Fruit fly (Drosophila melanogaster) whole organism, embryonic: ENCODE results near the gene Gr32a.

Source experiments
- Bgb ChIP-seq: fragments of 200-800 bp; sonication (Bioruptor generic); IDR thresholded peaks from 2 replicates; pipeline ENCODE4 v1.3.6; 2022; ENCODE audit warnings: missing biosample characterization, missing genetic modification characterization; ENCODE audit not compliant: partially characterized antibody
- C15 ChIP-seq: fragments of 200-800 bp; sonication (Bioruptor generic); IDR thresholded peaks from 3 replicates; pipeline ENCODE4 v1.3.6; 2022; ENCODE audit warnings: missing biosample characterization, missing genetic modification characterization
- CG11085 ChIP-seq: fragments of 200-800 bp; sonication (Bioruptor generic); IDR thresholded peaks from 2 replicates; pipeline ENCODE4 v1.3.6; 2022; ENCODE audit warnings: missing biosample characterization, missing genetic modification characterization
- CG11696 ChIP-seq: fragments of 200-800 bp; sonication (Bioruptor generic); IDR thresholded peaks from 2 replicates; pipeline ENCODE4 v1.3.6; 2022; ENCODE audit warnings: missing biosample characterization, missing genetic modification characterization
- CG12659 ChIP-seq: fragments of 200-800 bp; sonication (Bioruptor generic); optimal IDR thresholded peaks from 3 replicates; lab custom pipeline; 2017; ENCODE audit warnings: mild to moderate bottlenecking, missing biosample characterization, missing genetic modification reagents, missing genetic modification characterization
- CG14965 ChIP-seq: fragments of 200-800 bp; sonication (Bioruptor generic); optimal IDR thresholded peaks from 2 replicates; lab custom pipeline; 2016; ENCODE audit warnings: missing biosample characterization, missing genetic modification characterization, borderline replicate concordance
- CG15011 ChIP-seq: fragments of 200-800 bp; sonication (Bioruptor generic); optimal IDR thresholded peaks from 3 replicates; lab custom pipeline; 2018; ENCODE audit warnings: missing biosample characterization, mild to moderate bottlenecking, missing genetic modification characterization
- CG16779 ChIP-seq: fragments of 200-800 bp; sonication (Bioruptor generic); IDR thresholded peaks from 2 replicates; pipeline ENCODE4 v1.3.6; 2022; ENCODE audit warnings: missing biosample characterization, missing genetic modification characterization
- CG17186 ChIP-seq: fragments of 200-800 bp; sonication (Bioruptor generic); optimal IDR thresholded peaks from 3 replicates; lab custom pipeline; 2017; ENCODE audit warnings: missing biosample characterization, missing genetic modification reagents, missing genetic modification characterization
- CG17612 ChIP-seq: fragments of 200-800 bp; sonication (Bioruptor generic); IDR thresholded peaks from 2 replicates; pipeline ENCODE4 v1.3.6; 2022; ENCODE audit warnings: missing biosample characterization, missing genetic modification characterization
- CG1792 ChIP-seq: fragments of 200-800 bp; sonication (Bioruptor generic); optimal IDR thresholded peaks from 2 replicates; lab custom pipeline; 2016; ENCODE audit warnings: missing biosample characterization, missing genetic modification characterization
- CG18011 ChIP-seq: fragments of 200-800 bp; sonication (Bioruptor generic); optimal IDR thresholded peaks from 2 replicates; lab custom pipeline; 2017; ENCODE audit warnings: missing biosample characterization, missing genetic modification characterization, mild to moderate bottlenecking, moderate library complexity, missing genotype
- CG30431 ChIP-seq: fragments of 200-800 bp; sonication (Bioruptor generic); optimal IDR thresholded peaks from 2 replicates; lab custom pipeline; 2017; ENCODE audit warnings: missing biosample characterization, missing genetic modification characterization
- CG4617 ChIP-seq: fragments of 200-800 bp; sonication (Bioruptor generic); optimal IDR thresholded peaks from 3 replicates; lab custom pipeline; 2016; ENCODE audit warnings: missing biosample characterization, missing genetic modification characterization, borderline replicate concordance
- CG6765 ChIP-seq: fragments of 200-800 bp; sonication (Bioruptor generic); optimal IDR thresholded peaks from 3 replicates; lab custom pipeline; 2017; ENCODE audit warnings: missing biosample characterization, mild to moderate bottlenecking, missing genetic modification characterization
- CG7271 ChIP-seq: fragments of 200-800 bp; sonication (Bioruptor generic); optimal IDR thresholded peaks from 2 replicates; lab custom pipeline; 2018; ENCODE audit warnings: missing biosample characterization, mild to moderate bottlenecking, missing genetic modification characterization, moderate library complexity
- CG8765 ChIP-seq: fragments of 200-800 bp; sonication (Bioruptor generic); IDR thresholded peaks from 2 replicates; pipeline ENCODE4 v1.3.6; 2022; ENCODE audit warnings: missing biosample characterization, missing genetic modification characterization
- CG9817 ChIP-seq: fragments of 200-800 bp; sonication (Bioruptor generic); optimal IDR thresholded peaks from 2 replicates; lab custom pipeline; 2018; ENCODE audit warnings: missing biosample characterization, mild to moderate bottlenecking, missing genetic modification characterization, moderate library complexity
- CkIIα-i1 ChIP-seq: fragments of 200-800 bp; sonication (Bioruptor generic); IDR thresholded peaks from 2 replicates; pipeline ENCODE4 v1.3.6; 2022; ENCODE audit warnings: missing biosample characterization, missing genetic modification characterization
- D19A ChIP-seq: fragments of 200-800 bp; optimal IDR thresholded peaks from 3 replicates; lab custom pipeline; 2019; ENCODE audit warnings: missing biosample characterization, mild to moderate bottlenecking, missing genetic modification characterization, moderate library complexity
- E2f2 ChIP-seq: fragments of 200-800 bp; sonication (Bioruptor generic); IDR thresholded peaks from 2 replicates; pipeline ENCODE4 v1.3.6; 2022; ENCODE audit warnings: missing biosample characterization, missing genetic modification characterization
- Fer2 ChIP-seq: fragments of 200-800 bp; sonication (Bioruptor generic); optimal IDR thresholded peaks from 2 replicates; lab custom pipeline; 2018; ENCODE audit warnings: missing biosample characterization, mild to moderate bottlenecking, missing genetic modification characterization, moderate library complexity
- Hsf ChIP-seq: fragments of 200-800 bp; sonication (Bioruptor generic); optimal IDR thresholded peaks from 3 replicates; lab custom pipeline; 2016; ENCODE audit warnings: missing biosample characterization, missing genetic modification characterization
- MESR4 ChIP-seq: fragments of 200-800 bp; sonication (Bioruptor generic); optimal IDR thresholded peaks from 2 replicates; lab custom pipeline; 2018; ENCODE audit warnings: missing biosample characterization, mild to moderate bottlenecking, missing genetic modification characterization, moderate library complexity
- Mad ChIP-seq: fragments of 200-800 bp; sonication (Bioruptor generic); optimal IDR thresholded peaks from 2 replicates; lab custom pipeline; 2016; ENCODE audit warnings: missing biosample characterization, missing genetic modification characterization
- PHDP ChIP-seq: fragments of 200-800 bp; sonication (Bioruptor generic); optimal IDR thresholded peaks from 3 replicates; lab custom pipeline; 2018; ENCODE audit warnings: missing biosample characterization, mild to moderate bottlenecking, missing genetic modification characterization, moderate library complexity
- Scr ChIP-seq: fragments of 200-800 bp; sonication (Bioruptor generic); IDR thresholded peaks from 2 replicates; pipeline ENCODE4 v1.3.6; 2022; ENCODE audit warnings: missing biosample characterization, missing genetic modification characterization; ENCODE audit not compliant: partially characterized antibody
- Sox100B ChIP-seq: fragments of 200-800 bp; sonication (Bioruptor generic); optimal IDR thresholded peaks from 3 replicates; lab custom pipeline; 2018; ENCODE audit warnings: missing biosample characterization, mild to moderate bottlenecking, missing genetic modification characterization
- aop ChIP-seq: fragments of 200-800 bp; sonication (Bioruptor generic); IDR thresholded peaks from 2 replicates; pipeline ENCODE4 v1.3.6; 2022; ENCODE audit warnings: missing biosample characterization, missing genetic modification characterization
- ato ChIP-seq: fragments of 200-800 bp; sonication (Bioruptor generic); IDR thresholded peaks from 2 replicates; pipeline ENCODE4 v1.3.6; 2022; ENCODE audit warnings: missing biosample characterization, missing genetic modification characterization; ENCODE audit not compliant: partially characterized antibody
- bigmax ChIP-seq: fragments of 200-800 bp; sonication (Bioruptor generic); optimal IDR thresholded peaks from 2 replicates; lab custom pipeline; 2018; ENCODE audit warnings: missing biosample characterization, mild to moderate bottlenecking, missing genetic modification characterization
- cad ChIP-seq: fragments of >200 bp; optimal IDR thresholded peaks from 2 replicates; lab custom pipeline; 2017; ENCODE audit warnings: missing biosample characterization, missing genetic modification characterization
- chn ChIP-seq: fragments of 200-800 bp; sonication (Bioruptor generic); optimal IDR thresholded peaks from 2 replicates; lab custom pipeline; 2016; ENCODE audit warnings: missing biosample characterization, missing genetic modification characterization
- crol ChIP-seq: fragments of 200-800 bp; sonication (Bioruptor generic); IDR thresholded peaks from 2 replicates; pipeline ENCODE4 v1.3.6; 2022; ENCODE audit warnings: missing biosample characterization, missing genetic modification characterization
- disco-r ChIP-seq: fragments of 200-800 bp; sonication (Bioruptor generic); optimal IDR thresholded peaks from 2 replicates; lab custom pipeline; 2016; ENCODE audit warnings: missing biosample characterization, missing genetic modification characterization
- emc ChIP-seq: fragments of 200-800 bp; sonication (Bioruptor generic); optimal IDR thresholded peaks from 2 replicates; lab custom pipeline; 2016; ENCODE audit warnings: missing biosample characterization, missing genetic modification characterization
- ham ChIP-seq: fragments of 200-800 bp; sonication (Bioruptor generic); IDR thresholded peaks from 2 replicates; pipeline ENCODE4 v1.3.6; 2022; ENCODE audit warnings: missing biosample characterization, missing genetic modification characterization
- hkb ChIP-seq, 2 experiments: fragments of 200-800 bp in 1 of 2; fragments of >200 bp in 1 of 2; sonication (Bioruptor generic) in 1 of 2; IDR thresholded peaks in 1 of 2; optimal IDR thresholded peaks in 1 of 2; 2 replicates each; pipeline versions ENCODE4 v1.3.6 to Lab custom; 2017 to 2022; ENCODE audit warnings: missing biosample characterization in 1 of 2, missing genetic modification characterization in 1 of 2
- jumu ChIP-seq: fragments of 200-800 bp; sonication (Bioruptor generic); optimal IDR thresholded peaks from 3 replicates; lab custom pipeline; 2016; ENCODE audit warnings: missing biosample characterization, missing genetic modification characterization
- mam ChIP-seq: fragments of 200-800 bp; sonication (Bioruptor generic); optimal IDR thresholded peaks from 3 replicates; lab custom pipeline; 2016; ENCODE audit warnings: missing biosample characterization, missing genetic modification characterization
- otp ChIP-seq: fragments of 200-800 bp; sonication (Bioruptor generic); IDR thresholded peaks from 3 replicates; pipeline ENCODE4, ENCODE4 v1.3.6; 2022; ENCODE audit warnings: missing biosample characterization, missing genetic modification characterization
- scrt ChIP-seq: fragments of 200-800 bp; sonication (Bioruptor generic); optimal IDR thresholded peaks from 2 replicates; lab custom pipeline; 2018; ENCODE audit warnings: missing biosample characterization, mild to moderate bottlenecking, missing genetic modification characterization, moderate library complexity
- shn ChIP-seq: fragments of 200-800 bp; sonication (Bioruptor generic); optimal IDR thresholded peaks from 3 replicates; lab custom pipeline; 2016; ENCODE audit warnings: missing biosample characterization, missing genetic modification characterization
- sim ChIP-seq: fragments of 200-800 bp; sonication (Bioruptor generic); IDR thresholded peaks from 2 replicates; pipeline ENCODE4 v1.3.6; 2022; ENCODE audit warnings: missing biosample characterization, missing genetic modification characterization
- ssp ChIP-seq: fragments of 200-800 bp; sonication (Bioruptor generic); IDR thresholded peaks from 2 replicates; pipeline ENCODE4 v1.3.6; 2022; ENCODE audit warnings: missing biosample characterization, missing genetic modification characterization
- sug ChIP-seq: fragments of 200-800 bp; optimal IDR thresholded peaks from 2 replicates; lab custom pipeline; 2019; ENCODE audit warnings: missing biosample characterization, mild to moderate bottlenecking, missing genetic modification characterization, moderate library complexity
- tgo ChIP-seq: fragments of 200-800 bp; sonication (Bioruptor generic); IDR thresholded peaks from 3 replicates; pipeline ENCODE4 v1.3.6; 2022; ENCODE audit warnings: missing biosample characterization, missing genetic modification characterization
- twi ChIP-seq: fragments of 200-800 bp; optimal IDR thresholded peaks from 2 replicates; lab custom pipeline; 2019; ENCODE audit warnings: missing biosample characterization, mild to moderate bottlenecking, missing genetic modification characterization, moderate library complexity
- unpg ChIP-seq: fragments of 200-800 bp; sonication (Bioruptor generic); optimal IDR thresholded peaks from 3 replicates; lab custom pipeline; 2018; ENCODE audit warnings: missing biosample characterization, mild to moderate bottlenecking, missing genetic modification characterization, moderate library complexity
- wor ChIP-seq: fragments of 200-800 bp; sonication (Bioruptor generic); IDR thresholded peaks from 2 replicates; pipeline ENCODE4 v1.3.6; 2022; ENCODE audit warnings: missing biosample characterization, missing genetic modification characterization
- zen ChIP-seq: fragments of 200-800 bp; sonication (Bioruptor generic); optimal IDR thresholded peaks from 3 replicates; lab custom pipeline; 2018; ENCODE audit warnings: missing biosample characterization, mild to moderate bottlenecking, missing genetic modification characterization, moderate library complexity

Gene Gr32a

dm6 chr2L:11113011-11113528 is 744 bp upstream of the Gr32a start, which contains the start of gene Idua (continued):
- TF ChIP-seq sim (GFP tag; lab: Robert Waterston, UW) (no peak), CG8765 (GFP tag; lab: Robert Waterston, UW) (no peak), otp (0 out of 3 replicates have a peak, but pooled peaks have one; percentile 26), PHDP (peak; percentile 76), CG18011 (GFP tag; lab: Kevin White, UChicago) (peak; percentile 41), MESR4 (GFP tag; lab: Kevin White, UChicago) (no peak), unpg (no peak), CG7271 (no peak), tgo (GFP tag; lab: Robert Waterston, UW) (peak; percentile 57), E2f2 (GFP tag; lab: Robert Waterston, UW) (peak; percentile 33; the same call in 1 of the 2 replicates), ham (GFP tag; lab: Robert Waterston, UW) (no peak), Mad (GFP tag; lab: Kevin White, UChicago) (no peak), CG17612 (GFP tag; lab: Robert Waterston, UW) (no peak), CG14965 (GFP tag; lab: Kevin White, UChicago) (no peak), wor (GFP tag; lab: Robert Waterston, UW) (no peak), chn (no peak), disco-r (GFP tag; lab: Kevin White, UChicago) (no peak), scrt (peak; percentile 98), CG11085 (GFP tag; lab: Robert Waterston, UW) (no peak; the same call in 1 of the 2 replicates), jumu (GFP tag; lab: Kevin White, UChicago) (no peak), emc (GFP tag; lab: Kevin White, UChicago) (no peak), Hsf (peak; percentile 60), CG15011 (GFP tag; lab: Kevin White, UChicago) (peak; percentile 52), CG17186 (GFP tag; lab: Kevin White, UChicago) (no peak), CkIIα-i1 (GFP tag; lab: Robert Waterston, UW) (no peak), CG16779 (GFP tag; lab: Robert Waterston, UW) (no peak), C15 (GFP tag; lab: Robert Waterston, UW) (no peak), bigmax (no peak), CG12659 (peak; percentile 83), mam (GFP tag; lab: Kevin White, UChicago) (peak; percentile 38), hkb (optimal IDR thresholded peaks at IDR 0.05; lab: Kevin White, UChicago) (no peak), hkb (GFP tag; IDR thresholded peaks at IDR 0.05; lab: Robert Waterston, UW) (peak; percentile 81), CG6765 (GFP tag; lab: Kevin White, UChicago) (peak; percentile 72), shn (GFP tag; lab: Kevin White, UChicago) (no peak), crol (GFP tag; lab: Robert Waterston, UW) (no peak), D19A (no peak), Bgb (GFP tag; lab: Robert Waterston, UW) (no peak), Sox100B (GFP tag; lab: Kevin White, UChicago) (no peak), ato (no peak), ssp (GFP tag; lab: Robert Waterston, UW) (no peak), CG11696 (GFP tag; lab: Robert Waterston, UW) (0 out of 2 replicates have a peak, but pooled peaks have one; percentile 33), zen (tag; lab: Kevin White, UChicago) (no peak), CG4617 (GFP tag; lab: Kevin White, UChicago) (no peak), Fer2 (peak; percentile 40), sug (tag; lab: Kevin White, UChicago) (no peak), CG30431 (GFP tag; lab: Kevin White, UChicago) (no peak), CG1792 (no peak), CG9817 (tag; lab: Kevin White, UChicago) (peak; percentile 59), twi (tag; lab: Kevin White, UChicago) (no peak), cad (GFP tag; lab: Kevin White, UChicago) (no peak), aop (no peak), Scr (GFP tag; lab: Robert Waterston, UW) (no peak)
